Worm (Caenorhabditis elegans) whole organism, late embryonic: Measurements from ENCODE around the gene ifb-1.

ENCODE experiments used
- Y22D7AL.16 ChIP-seq: sonication (generic microtip); optimal IDR thresholded peaks from 2 replicates; lab custom pipeline; 2016; ENCODE audit warnings: missing genetic modification characterization, missing compliant biosample characterization
- ceh-9 ChIP-seq: sonication (generic microtip); optimal IDR thresholded peaks from 2 replicates; lab custom pipeline; 2016; ENCODE audit warnings: mild to moderate bottlenecking, missing genetic modification characterization, inconsistent platforms, missing compliant biosample characterization
- hlh-6 ChIP-seq: sonication (generic microtip); optimal IDR thresholded peaks from 2 replicates; lab custom pipeline; 2016; ENCODE audit warnings: missing genotype, missing genetic modification characterization, missing compliant biosample characterization
- mec-3 ChIP-seq: sonication (generic microtip); optimal IDR thresholded peaks from 2 replicates; lab custom pipeline; 2016; ENCODE audit warnings: borderline replicate concordance, missing genetic modification characterization, missing compliant biosample characterization
- nhr-232 ChIP-seq: sonication (generic microtip); optimal IDR thresholded peaks from 2 replicates; lab custom pipeline; 2016; ENCODE audit warnings: missing genetic modification characterization, missing compliant biosample characterization
- pros-1 ChIP-seq: fragments of 150-350 bp; optimal IDR thresholded peaks from 2 replicates; lab custom pipeline; 2014; ENCODE audit warnings: missing biosample characterization, missing genetic modification reagents, missing genetic modification characterization
- rnt-1 ChIP-seq: sonication (generic microtip); optimal IDR thresholded peaks from 2 replicates; lab custom pipeline; 2016; ENCODE audit warnings: missing genetic modification characterization, missing compliant biosample characterization

- TF ChIP-seq ceh-9, result no peak
- no peak for TF ChIP-seq pros-1 (tag; lab: Kevin White, UChicago)
- TF ChIP-seq hlh-6 (tag; lab: Kevin White, UChicago), result no peak
- TF ChIP-seq mec-3 (tag; lab: Kevin White, UChicago), result no peak
- TF ChIP-seq nhr-232 (tag; lab: Kevin White, UChicago), result no peak
- TF ChIP-seq rnt-1 (tag; lab: Kevin White, UChicago), result no peak
- TF ChIP-seq Y22D7AL.16 (tag; lab: Kevin White, UChicago), result no peak
These were observed 49.6 kb upstream of the ifb-1 start, which contains the start of the genes C18A3.10 and C18A3.3 for ce11 chrII:5715745-5716357.
